Worm (Caenorhabditis elegans) whole organism, mixed stage, embryonic: ENCODE data around the gene mltn-8.

Source experiments
- M03D4.4 ChIP-seq: sonication (generic microtip); optimal IDR thresholded peaks from 2 replicates; lab custom pipeline; 2017; ENCODE audit warnings: mild to moderate bottlenecking, missing genetic modification characterization, missing compliant biosample characterization
- bed-3 ChIP-seq: fragments of 200-800 bp; sonication (Bioruptor generic); optimal IDR thresholded peaks from 3 replicates; lab custom pipeline; 2018; ENCODE audit warnings: mild to moderate bottlenecking, missing genetic modification characterization, moderate library complexity, missing compliant biosample characterization
- blmp-1 ChIP-seq: fragments of 150-350 bp; optimal IDR thresholded peaks from 2 replicates; lab custom pipeline; 2014; ENCODE audit warnings: missing biosample characterization, missing genetic modification characterization
- ceh-39 ChIP-seq: fragments of 150-350 bp; optimal IDR thresholded peaks from 2 replicates; lab custom pipeline; 2014; ENCODE audit warnings: missing biosample characterization, missing genetic modification characterization
- ceh-43 ChIP-seq: fragments of 200-800 bp; sonication (Bioruptor generic); optimal IDR thresholded peaks from 2 replicates; lab custom pipeline; 2018; ENCODE audit warnings: mild to moderate bottlenecking, missing genetic modification characterization, moderate library complexity, missing compliant biosample characterization
- ces-1 ChIP-seq: fragments of 150-350 bp; optimal IDR thresholded peaks from 2 replicates; lab custom pipeline; 2014; ENCODE audit warnings: missing biosample characterization, missing genetic modification reagents, missing genetic modification characterization
- cnd-1 ChIP-seq: fragments of 200-800 bp; sonication (Bioruptor generic); optimal IDR thresholded peaks from 2 replicates; lab custom pipeline; 2018; ENCODE audit warnings: mild to moderate bottlenecking, missing genetic modification characterization, missing compliant biosample characterization
- drap-1 ChIP-seq: fragments of 200-800 bp; sonication (Bioruptor generic); optimal IDR thresholded peaks from 3 replicates; lab custom pipeline; 2018; ENCODE audit warnings: mild to moderate bottlenecking, missing genetic modification characterization, missing compliant biosample characterization
- elt-1 ChIP-seq: sonication (generic microtip); optimal IDR thresholded peaks from 2 replicates; lab custom pipeline; 2017; ENCODE audit warnings: missing genetic modification characterization, mild to moderate bottlenecking, missing compliant biosample characterization, antibody characterized with exemption, moderate library complexity, borderline replicate concordance; ENCODE audit not compliant: insufficient read depth
- elt-3 ChIP-seq: fragments of 150-350 bp; optimal IDR thresholded peaks from 2 replicates; lab custom pipeline; 2014; ENCODE audit warnings: missing biosample characterization, missing genetic modification characterization
- ham-2 ChIP-seq: fragments of 200-800 bp; sonication (Bioruptor generic); optimal IDR thresholded peaks from 2 replicates; lab custom pipeline; 2018; ENCODE audit warnings: mild to moderate bottlenecking, missing genetic modification characterization, missing compliant biosample characterization
- hlh-1 ChIP-seq: fragments of 150-350 bp; optimal IDR thresholded peaks from 2 replicates; lab custom pipeline; 2014; ENCODE audit warnings: missing biosample characterization, missing genetic modification reagents, missing genetic modification characterization
- lin-13 ChIP-seq: fragments of 150-350 bp; optimal IDR thresholded peaks from 2 replicates; lab custom pipeline; 2014; ENCODE audit warnings: missing biosample characterization, missing genetic modification characterization
- lin-32 ChIP-seq: fragments of 200-800 bp; sonication (Bioruptor generic); optimal IDR thresholded peaks from 2 replicates; lab custom pipeline; 2018; ENCODE audit warnings: mild to moderate bottlenecking, missing genetic modification characterization, missing compliant biosample characterization
- lsy-2 ChIP-seq: fragments of 150-350 bp; optimal IDR thresholded peaks from 2 replicates; lab custom pipeline; 2014; ENCODE audit warnings: missing biosample characterization, missing genetic modification characterization
- mls-2 ChIP-seq: sonication (generic microtip); optimal IDR thresholded peaks from 2 replicates; lab custom pipeline; 2016; ENCODE audit warnings: mild to moderate bottlenecking, missing genetic modification characterization, moderate library complexity, missing compliant biosample characterization
- nhr-12 ChIP-seq: fragments of 150-350 bp; optimal IDR thresholded peaks from 2 replicates; lab custom pipeline; 2014; ENCODE audit warnings: missing biosample characterization, missing genetic modification characterization
- nhr-28 ChIP-seq: fragments of 150-350 bp; optimal IDR thresholded peaks from 2 replicates; lab custom pipeline; 2014; ENCODE audit warnings: missing biosample characterization, missing genetic modification characterization
- pha-4 ChIP-seq: fragments of 150-350 bp; optimal IDR thresholded peaks from 2 replicates; lab custom pipeline; 2018; ENCODE audit warnings: missing biosample characterization, missing genetic modification reagents, missing genetic modification characterization
- sem-2 ChIP-seq: fragments of 200-800 bp; sonication (Bioruptor generic); optimal IDR thresholded peaks from 2 replicates; lab custom pipeline; 2018; ENCODE audit warnings: mild to moderate bottlenecking, missing genetic modification characterization, missing compliant biosample characterization
- sptf-1 ChIP-seq: sonication (generic microtip); optimal IDR thresholded peaks from 2 replicates; lab custom pipeline; 2017; ENCODE audit warnings: mild to moderate bottlenecking, missing genetic modification characterization, moderate library complexity, missing compliant biosample characterization
- tbx-8 ChIP-seq: fragments of 200-800 bp; sonication (Bioruptor generic); optimal IDR thresholded peaks from 2 replicates; lab custom pipeline; 2018; ENCODE audit warnings: mild to moderate bottlenecking, missing genetic modification characterization, moderate library complexity, missing compliant biosample characterization
- unc-120 ChIP-seq: sonication (generic microtip); optimal IDR thresholded peaks from 2 replicates; lab custom pipeline; 2017; ENCODE audit warnings: missing genetic modification characterization, missing compliant biosample characterization; ENCODE audit not compliant: poor library complexity, severe bottlenecking
- unc-39 ChIP-seq: fragments of 150-350 bp; optimal IDR thresholded peaks from 2 replicates; lab custom pipeline; 2014; ENCODE audit warnings: missing biosample characterization, missing genetic modification characterization
- unc-62 ChIP-seq: fragments of 150-350 bp; optimal IDR thresholded peaks from 2 replicates; lab custom pipeline; 2014; ENCODE audit warnings: missing biosample characterization, missing genetic modification reagents, missing genetic modification characterization
- zip-8 ChIP-seq: fragments of 150-350 bp; optimal IDR thresholded peaks from 2 replicates; lab custom pipeline; 2014; ENCODE audit warnings: missing biosample characterization, missing genetic modification characterization
- ztf-11 ChIP-seq: fragments of 150-350 bp; optimal IDR thresholded peaks from 2 replicates; lab custom pipeline; 2014; ENCODE audit warnings: missing biosample characterization, missing genetic modification characterization

The mltn-8 gene

DNA sequence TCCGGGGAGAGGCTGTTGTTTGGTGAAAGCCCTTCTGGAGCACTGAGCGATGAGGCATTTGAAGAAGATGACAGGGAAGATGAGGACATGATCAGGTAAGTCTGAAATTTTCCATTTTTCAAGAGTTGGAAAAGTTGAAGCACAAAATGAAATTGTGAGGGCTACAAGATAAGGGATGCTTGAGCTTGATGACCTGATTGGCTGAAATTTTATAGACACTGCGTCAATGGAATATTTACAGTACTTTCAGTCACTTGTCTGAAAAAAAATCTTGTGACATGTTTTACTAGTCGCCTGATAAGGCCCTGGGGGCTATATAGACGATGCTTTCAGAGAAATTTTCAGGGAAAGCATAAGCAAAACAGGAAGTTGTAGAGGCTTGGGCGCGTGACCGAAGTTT is 43.7 kb downstream of the mltn-8 start, which contains the start of gene dmd-8:
Gene dmd-8, minus strand, starts transcription at position 101 of the 400 bp plus-strand sequence.
- TF ChIP-seq lsy-2, result no peak
- TF ChIP-seq, all 35 proteins: peak for 0

DNA sequence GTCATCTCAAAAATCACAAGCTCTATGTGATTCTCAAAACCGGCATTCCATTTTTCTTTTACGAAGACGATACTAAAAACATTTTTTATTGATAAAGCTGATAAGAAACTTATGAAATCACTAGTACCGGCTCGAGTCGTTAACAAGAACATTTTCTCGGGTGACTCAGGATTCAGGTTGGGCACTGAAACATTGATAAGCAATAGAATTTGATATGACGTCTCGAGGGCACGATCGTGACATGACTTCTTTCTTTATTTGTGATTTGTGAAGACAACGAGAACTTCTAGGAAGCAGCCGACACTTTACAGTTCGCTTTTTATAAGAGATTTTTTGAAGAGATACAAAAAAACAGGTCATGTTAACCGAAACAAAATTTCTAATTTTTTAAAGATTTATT is 46.4 kb downstream of the mltn-8 start:
- TF ChIP-seq hlh-1 (tag; lab: Kevin White, UChicago), result no peak
- TF ChIP-seq M03D4.4 (tag; lab: Kevin White, UChicago), result no peak
- no peak for TF ChIP-seq sptf-1 (tag; lab: Kevin White, UChicago)
- TF ChIP-seq bed-3 (GFP tag; lab: Kevin White, UChicago), result no peak
- TF ChIP-seq ceh-39 (tag; lab: Kevin White, UChicago), result no peak

DNA sequence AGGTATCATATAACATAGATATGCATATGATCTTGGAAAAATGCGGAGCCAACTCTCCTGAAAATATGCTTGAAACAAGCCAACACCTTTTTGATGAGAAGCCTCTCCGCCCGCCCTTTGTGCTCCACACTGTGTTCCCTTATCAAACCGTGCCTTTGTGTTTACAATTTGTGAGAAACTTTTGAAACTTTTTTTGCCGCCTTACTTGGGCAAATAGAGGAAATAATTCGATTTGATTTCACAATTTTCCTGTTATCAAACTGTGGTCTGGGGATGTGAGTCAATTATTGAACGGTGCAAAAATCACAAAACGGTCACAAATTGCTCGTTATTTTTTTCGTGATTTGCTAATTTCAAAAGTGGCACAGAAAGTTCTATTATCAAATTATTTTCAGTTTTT is 47.5 kb downstream of the mltn-8 start:
- TF ChIP-seq lsy-2 (no peak), unc-62 (GFP tag; lab: Kevin White, UChicago) (no peak), lin-13 (tag; lab: Kevin White, UChicago) (no peak), unc-39 (tag; lab: Kevin White, UChicago) (no peak), elt-3 (tag; lab: Kevin White, UChicago) (no peak), lin-32 (GFP tag; lab: Kevin White, UChicago) (no peak), drap-1 (GFP tag; lab: Kevin White, UChicago) (no peak), mls-2 (no peak), elt-1 (tag; lab: Kevin White, UChicago) (no peak), nhr-12 (tag; lab: Kevin White, UChicago) (no peak), zip-8 (tag; lab: Kevin White, UChicago) (no peak), ztf-11 (no peak), tbx-8 (GFP tag; lab: Kevin White, UChicago) (no peak), nhr-28 (no peak), ces-1 (GFP tag; lab: Kevin White, UChicago) (no peak), ceh-43 (no peak), ham-2 (no peak), M03D4.4 (tag; lab: Kevin White, UChicago) (no peak), pha-4 (tag; lab: Kevin White, UChicago) (no peak)
- TF ChIP-seq, all 35 proteins: peak for 0

DNA sequence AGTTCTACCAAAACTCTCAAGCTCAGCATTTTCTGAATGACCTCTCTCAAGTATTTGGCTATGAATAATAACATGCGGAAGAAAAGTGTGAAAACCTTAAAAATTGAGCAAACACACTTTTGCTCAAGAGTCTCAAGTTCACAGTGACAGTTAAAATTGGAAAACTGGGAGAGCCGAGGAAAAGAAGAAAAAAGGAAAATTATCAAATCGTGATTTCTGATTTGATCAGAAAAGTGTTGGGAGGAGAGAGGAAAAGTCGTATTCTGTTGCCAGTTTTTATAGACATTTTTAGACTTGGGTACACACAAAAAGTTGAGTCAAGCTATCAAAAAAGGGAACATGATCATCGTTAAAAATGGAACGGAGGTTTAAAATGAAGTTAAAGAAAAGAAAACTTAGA is 48.8 kb downstream of the mltn-8 start:
- TF ChIP-seq unc-39 (tag; lab: Kevin White, UChicago) (no peak), zip-8 (tag; lab: Kevin White, UChicago) (no peak), unc-120 (no peak), sem-2 (GFP tag; lab: Kevin White, UChicago) (no peak), cnd-1 (tag; lab: Kevin White, UChicago) (no peak)

DNA sequence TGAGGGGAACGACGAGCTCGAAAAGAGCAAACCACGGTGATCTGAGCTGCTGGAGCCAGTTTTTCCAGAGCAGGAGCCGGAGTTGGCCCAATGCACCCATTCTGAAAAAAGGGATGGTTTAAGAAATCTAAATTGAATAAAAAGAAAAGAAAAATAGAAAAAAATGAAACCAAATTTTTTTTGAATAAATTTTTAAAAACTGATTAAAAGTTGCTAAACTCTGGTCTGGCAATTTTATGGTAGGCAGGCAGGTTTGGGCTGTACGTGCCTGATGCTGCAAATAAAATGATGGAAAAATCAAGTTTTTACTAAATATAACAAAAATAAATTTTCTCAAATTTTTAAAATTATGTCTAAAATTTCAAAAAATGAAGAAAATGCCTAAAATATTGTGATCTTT is 49.5 kb downstream of the mltn-8 start, which contains the start of gene abt-4:
Gene abt-4, minus strand, starts transcription at position 101 of the 400 bp plus-strand sequence.
- TF ChIP-seq drap-1 (GFP tag; lab: Kevin White, UChicago), result no peak
- TF ChIP-seq blmp-1, result no peak
- no peak for TF ChIP-seq unc-62 (GFP tag; lab: Kevin White, UChicago)
- no peak for TF ChIP-seq nhr-12 (tag; lab: Kevin White, UChicago)
- no peak for TF ChIP-seq sptf-1 (tag; lab: Kevin White, UChicago)
- TF ChIP-seq ceh-39 (tag; lab: Kevin White, UChicago), result no peak
- TF ChIP-seq, all 35 proteins: peak for 0
